Worm (Caenorhabditis elegans): ENCODE results near the gene nrf-5.
A peak's percentile ranks its signal among the peaks of the same experiment; 100 is the strongest.

nrf-5 gene

DNA sequence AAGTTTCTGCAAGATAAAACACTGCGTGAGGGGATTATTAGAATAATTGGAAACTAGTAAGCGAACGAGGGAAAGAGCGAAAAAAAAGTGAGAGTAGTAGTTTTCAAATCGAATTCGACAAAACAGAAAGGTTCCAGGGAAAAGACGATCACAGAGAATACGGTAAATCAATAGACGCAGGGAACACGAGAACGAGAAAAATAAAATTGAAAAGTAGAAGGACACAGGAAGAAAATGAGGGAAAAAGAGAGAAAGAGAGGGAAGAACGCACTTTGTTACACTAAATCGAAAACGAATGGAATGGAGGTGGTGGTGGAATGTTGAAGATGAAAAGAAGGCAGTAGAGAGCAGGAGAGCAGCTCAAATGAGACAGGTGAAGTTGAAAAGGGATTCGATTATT is 20.8 kb upstream of the nrf-5 start, which contains the start of gene swan-1:
TSS of gene swan-1 (minus strand) at position 6 of the 400 bp plus-strand sequence.
- peak in 1 of 2 experiments; percentile 9 for TF ChIP-seq lsy-2 (tag; optimal IDR thresholded peaks at IDR 0.05)
- TF ChIP-seq hlh-11 (tag; optimal IDR thresholded peaks at IDR 0.05): peak; percentile 1
- TF ChIP-seq daf-16 (GFP tag; optimal IDR thresholded peaks at IDR 0.05): peak in 1 of 2 experiments; percentile 3
- TF ChIP-seq daf-16 (tag; optimal IDR thresholded peaks at IDR 0.05): no peak
- TF ChIP-seq F37D6.2 (tag; optimal IDR thresholded peaks at IDR 0.05): no peak

DNA sequence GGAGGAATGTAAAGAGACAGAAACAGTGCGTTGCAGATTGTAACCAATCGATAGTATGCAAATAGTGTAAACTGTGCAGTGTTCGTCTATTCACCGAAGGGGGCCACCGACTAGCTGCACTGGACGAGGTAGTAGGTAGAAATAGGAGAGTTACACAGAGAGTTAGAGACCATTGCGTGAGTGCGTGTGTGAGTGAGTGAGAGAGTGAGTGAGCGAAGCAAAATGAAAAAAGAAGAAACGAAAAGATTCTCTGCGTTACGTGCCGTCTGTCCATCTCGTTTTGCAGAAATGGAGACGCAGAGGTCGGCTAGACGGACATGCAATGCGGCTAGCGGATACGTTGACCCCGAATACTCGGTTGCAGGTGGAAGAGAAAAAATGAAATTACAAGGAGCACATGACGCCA is 19.6 kb upstream of the nrf-5 start:
- no peak for TF ChIP-seq lin-13 (GFP tag; optimal IDR thresholded peaks at IDR 0.05)
- TF ChIP-seq snpc-4 (tag; optimal IDR thresholded peaks at IDR 0.05): no peak
- TF ChIP-seq hif-1 (tag; optimal IDR thresholded peaks at IDR 0.05): peak in 1 of 2 experiments; percentile 91
- TF ChIP-seq rbr-2 (tag; optimal IDR thresholded peaks at IDR 0.05): peak; percentile 73
- peak; percentile 2 for TF ChIP-seq T20F7.1 (GFP tag; optimal IDR thresholded peaks at IDR 0.05)
- no peak for TF ChIP-seq daf-19 (GFP tag; conservative IDR thresholded peaks at IDR 0.05)
- TF ChIP-seq skn-1 (tag; optimal IDR thresholded peaks at IDR 0.05): no peak
- TF ChIP-seq nhr-25 (tag; optimal IDR thresholded peaks at IDR 0.05; ENCODE audit: borderline replicate concordance, insufficient read depth): peak; percentile 28
- TF ChIP-seq mdl-1 (tag; optimal IDR thresholded peaks at IDR 0.05): peak in 1 of 2 experiments; percentile 78
- TF ChIP-seq D1046.2 (GFP tag; IDR thresholded peaks at IDR 0.05): no peak
- TF ChIP-seq pha-4 (GFP tag; IDR thresholded peaks at IDR 0.05): no peak
- peak; percentile 28 for TF ChIP-seq pha-4 (tag; optimal IDR thresholded peaks at IDR 0.05)
- no peak for TF ChIP-seq duxl-1 (tag; optimal IDR thresholded peaks at IDR 0.05; ENCODE audit: poor library complexity)
- TF ChIP-seq nhr-6 (tag; optimal IDR thresholded peaks at IDR 0.05): peak; percentile 92
- no peak for TF ChIP-seq zfp-2 (tag; optimal IDR thresholded peaks at IDR 0.05)
- peak; percentile 60 for TF ChIP-seq dmd-6 (GFP tag; IDR thresholded peaks at IDR 0.05)
- TF ChIP-seq mxl-3 (GFP tag; optimal IDR thresholded peaks at IDR 0.05): peak; percentile 74
- no peak for TF ChIP-seq zip-11 (GFP tag; IDR thresholded peaks at IDR 0.05)
- TF ChIP-seq mes-2 (tag; optimal IDR thresholded peaks at IDR 0.05; ENCODE audit: poor library complexity, severe bottlenecking): peak; percentile 75
- TF ChIP-seq aha-1 (tag): peak; percentile 84
- TF ChIP-seq nhr-48 (tag; optimal IDR thresholded peaks at IDR 0.05): peak; percentile 28
- TF ChIP-seq ctbp-1 (GFP tag; IDR thresholded peaks at IDR 0.05): peak; percentile 66; the same call in 1 of the 2 replicates
- TF ChIP-seq lin-29 (GFP tag; IDR thresholded peaks at IDR 0.05): no peak
- peak; percentile 74 for TF ChIP-seq hmg-1.1 (GFP tag; IDR thresholded peaks at IDR 0.05)
- no peak for TF ChIP-seq ZK546.5 (tag; optimal IDR thresholded peaks at IDR 0.05)
- TF ChIP-seq nhr-77 (tag; optimal IDR thresholded peaks at IDR 0.05): peak; percentile 21
- no peak for TF ChIP-seq lin-38 (GFP tag; IDR thresholded peaks at IDR 0.05)
- peak; percentile 46 to 49 for TF ChIP-seq lsy-2 (tag; optimal IDR thresholded peaks at IDR 0.05)
- no peak for TF ChIP-seq fkh-10 (GFP tag; optimal IDR thresholded peaks at IDR 0.05)
- TF ChIP-seq ceh-32 (tag; optimal IDR thresholded peaks at IDR 0.05; ENCODE audit: poor library complexity): no peak
- TF ChIP-seq ceh-28 (tag; optimal IDR thresholded peaks at IDR 0.05): peak; percentile 16
- TF ChIP-seq dpl-1 (GFP tag; optimal IDR thresholded peaks at IDR 0.05): peak; percentile 19
- TF ChIP-seq Y105C5A.15 (GFP tag; IDR thresholded peaks at IDR 0.05): no peak
- TF ChIP-seq egl-43 (GFP tag; IDR thresholded peaks at IDR 0.05): peak; percentile 55; the same call in 1 of the 2 replicates
- 0 out of 2 replicates have a peak, but pooled peaks have one; percentile 31 for TF ChIP-seq lin-1 (GFP tag; IDR thresholded peaks at IDR 0.05)
- no peak for TF ChIP-seq nhr-41 (GFP tag; IDR thresholded peaks at IDR 0.05)
- peak; percentile 49 for TF ChIP-seq hlh-30 (tag; optimal IDR thresholded peaks at IDR 0.05; ENCODE audit: insufficient read depth)
- peak in 1 of 2 experiments; percentile 94 for TF ChIP-seq unc-62 (GFP tag; optimal IDR thresholded peaks at IDR 0.05 in 1 of 2)
- no peak for TF ChIP-seq unc-62 (tag; optimal IDR thresholded peaks at IDR 0.05)
- TF ChIP-seq mep-1 (tag; optimal IDR thresholded peaks at IDR 0.05): no peak
- no peak for TF ChIP-seq daf-8 (GFP tag; IDR thresholded peaks at IDR 0.05)
- TF ChIP-seq nhr-11 (tag; optimal IDR thresholded peaks at IDR 0.05): peak; percentile 79
- TF ChIP-seq F37D6.2 (tag; optimal IDR thresholded peaks at IDR 0.05): peak; percentile 25
- TF ChIP-seq vab-7 (GFP tag; IDR thresholded peaks at IDR 0.05): 0 out of 2 replicates have a peak, but pooled peaks have one; percentile 6
- TF ChIP-seq nhr-28 (tag; optimal IDR thresholded peaks at IDR 0.05): peak; percentile 66
- no peak for TF ChIP-seq php-3 (GFP tag; IDR thresholded peaks at IDR 0.05)

All from whole organism, L4 larva.